Fruit fly (Drosophila melanogaster) whole organism, embryonic: ENCODE results near the gene CG18542.
A peak's percentile ranks its signal among the peaks of the same experiment; 100 is the strongest.

Source experiments
- B-H2 ChIP-seq: fragments of 200-800 bp; sonication (Bioruptor generic); optimal IDR thresholded peaks from 2 replicates; lab custom pipeline; 2018; ENCODE audit warnings: missing biosample characterization, mild to moderate bottlenecking, missing genetic modification characterization
- BEAF-32 ChIP-seq: fragments of 200-800 bp; sonication (Bioruptor generic); optimal IDR thresholded peaks from 3 replicates; lab custom pipeline; 2017; ENCODE audit warnings: missing biosample characterization, missing genetic modification characterization, mild to moderate bottlenecking, moderate library complexity, missing genetic modification reagents
- CG1024 ChIP-seq: fragments of 200-800 bp; sonication (Bioruptor generic); IDR thresholded peaks from 2 replicates; pipeline ENCODE4 v1.3.6; 2022; ENCODE audit warnings: missing biosample characterization, missing genetic modification characterization
- CG10267 ChIP-seq: fragments of 200-800 bp; sonication (Bioruptor generic); optimal IDR thresholded peaks from 2 replicates; lab custom pipeline; 2018; ENCODE audit warnings: missing biosample characterization, mild to moderate bottlenecking, missing genetic modification characterization, moderate library complexity
- CG1529 ChIP-seq: fragments of 200-800 bp; sonication (Bioruptor generic); optimal IDR thresholded peaks from 3 replicates; lab custom pipeline; 2018; ENCODE audit warnings: missing biosample characterization, missing genetic modification characterization
- CG17612 ChIP-seq: fragments of 200-800 bp; sonication (Bioruptor generic); IDR thresholded peaks from 2 replicates; pipeline ENCODE4 v1.3.6; 2022; ENCODE audit warnings: missing biosample characterization, missing genetic modification characterization
- CG18619 ChIP-seq: fragments of 200-800 bp; sonication (Bioruptor generic); optimal IDR thresholded peaks from 3 replicates; lab custom pipeline; 2017; ENCODE audit warnings: missing biosample characterization, mild to moderate bottlenecking, missing genetic modification characterization
- CG2129 ChIP-seq: fragments of 200-800 bp; sonication (Bioruptor generic); IDR thresholded peaks from 2 replicates; pipeline ENCODE4 v1.3.6; 2022; ENCODE audit warnings: missing biosample characterization, missing genetic modification characterization; ENCODE audit not compliant: partially characterized antibody
- CG30431 ChIP-seq: fragments of 200-800 bp; sonication (Bioruptor generic); optimal IDR thresholded peaks from 2 replicates; lab custom pipeline; 2017; ENCODE audit warnings: missing biosample characterization, missing genetic modification characterization
- CG3726 ChIP-seq: fragments of 200-800 bp; sonication (Bioruptor generic); IDR thresholded peaks from 3 replicates; pipeline ENCODE4, ENCODE4 v1.3.6; 2022; ENCODE audit warnings: missing biosample characterization, missing genetic modification characterization
- CG42726 ChIP-seq: fragments of 200-800 bp; sonication (Bioruptor generic); IDR thresholded peaks from 2 replicates; pipeline ENCODE4 v1.3.6; 2022; ENCODE audit warnings: missing biosample characterization, missing genetic modification characterization; ENCODE audit not compliant: partially characterized antibody
- CG4360 ChIP-seq: fragments of 200-800 bp; sonication (Bioruptor generic); IDR thresholded peaks from 2 replicates; pipeline ENCODE4 v1.3.6; 2022; ENCODE audit warnings: missing biosample characterization, missing genetic modification characterization
- CG4707 ChIP-seq: fragments of 200-800 bp; sonication (Bioruptor generic); optimal IDR thresholded peaks from 2 replicates; lab custom pipeline; 2018; ENCODE audit warnings: missing biosample characterization, mild to moderate bottlenecking, missing genetic modification characterization, moderate library complexity
- CG6765 ChIP-seq: fragments of 200-800 bp; sonication (Bioruptor generic); optimal IDR thresholded peaks from 3 replicates; lab custom pipeline; 2017; ENCODE audit warnings: missing biosample characterization, mild to moderate bottlenecking, missing genetic modification characterization
- CG6791 ChIP-seq: fragments of 200-800 bp; sonication (Bioruptor generic); IDR thresholded peaks from 3 replicates; pipeline ENCODE4 v1.3.6; 2022; ENCODE audit warnings: missing biosample characterization, missing genetic modification characterization; ENCODE audit not compliant: partially characterized antibody
- CG8478 ChIP-seq: fragments of >200 bp; optimal IDR thresholded peaks from 2 replicates; lab custom pipeline; 2018
- CG9437 ChIP-seq: fragments of 200-800 bp; sonication (Bioruptor generic); optimal IDR thresholded peaks from 2 replicates; lab custom pipeline; 2018; ENCODE audit warnings: missing biosample characterization, mild to moderate bottlenecking, missing genetic modification characterization
- Dll ChIP-seq: fragments of 200-800 bp; sonication (Bioruptor generic); IDR thresholded peaks from 4 replicates; pipeline ENCODE4 v1.3.6; 2022; ENCODE audit warnings: missing biosample characterization, missing genetic modification characterization; ENCODE audit not compliant: partially characterized antibody
- E2f2 ChIP-seq: fragments of 200-800 bp; sonication (Bioruptor generic); IDR thresholded peaks from 2 replicates; pipeline ENCODE4 v1.3.6; 2022; ENCODE audit warnings: missing biosample characterization, missing genetic modification characterization
- Elba2 ChIP-seq: fragments of 200-800 bp; sonication (Bioruptor generic); optimal IDR thresholded peaks from 3 replicates; lab custom pipeline; 2016; ENCODE audit warnings: missing biosample characterization, missing genetic modification characterization
- Ets97D ChIP-seq: fragments of 200-800 bp; sonication (Bioruptor generic); optimal IDR thresholded peaks from 3 replicates; lab custom pipeline; 2016; ENCODE audit warnings: missing biosample characterization, missing genetic modification characterization
- Gug ChIP-seq: fragments of 200-800 bp; sonication (Bioruptor generic); IDR thresholded peaks from 4 replicates; pipeline ENCODE4 v1.3.6; 2022; ENCODE audit warnings: missing biosample characterization, missing genetic modification characterization
- Hsf ChIP-seq: fragments of 200-800 bp; sonication (Bioruptor generic); optimal IDR thresholded peaks from 3 replicates; lab custom pipeline; 2016; ENCODE audit warnings: missing biosample characterization, missing genetic modification characterization
- Med ChIP-seq: fragments of 200-800 bp; sonication (Bioruptor generic); peaks from one replicate; lab custom pipeline; 2016; ENCODE audit warnings: missing biosample characterization, missing genetic modification characterization, mild to moderate bottlenecking, inconsistent platforms, moderate library complexity
- Neu2 ChIP-seq: fragments of 200-800 bp; sonication (Bioruptor generic); optimal IDR thresholded peaks from 3 replicates; lab custom pipeline; 2016; ENCODE audit warnings: missing biosample characterization, missing genetic modification characterization, borderline replicate concordance
- Oaz ChIP-seq: fragments of 200-800 bp; sonication (Bioruptor generic); IDR thresholded peaks from 2 replicates; pipeline ENCODE4 v1.3.6; 2022; ENCODE audit warnings: missing biosample characterization, missing genetic modification characterization
- Optix ChIP-seq: fragments of 200-800 bp; sonication (Bioruptor generic); IDR thresholded peaks from 3 replicates; pipeline ENCODE4 v1.3.6; 2022; ENCODE audit warnings: missing biosample characterization, missing genetic modification characterization
- Pdp1 ChIP-seq, 2 experiments: fragments of 200-800 bp; sonication (Bioruptor generic); optimal IDR thresholded peaks; 3 replicates each; lab custom pipeline; 2016; ENCODE audit warnings: missing biosample characterization in 2 of 2, missing genetic modification characterization in 2 of 2, mild to moderate bottlenecking in 1 of 2, moderate library complexity in 1 of 2
- Poxn ChIP-seq: fragments of 200-800 bp; sonication (Bioruptor generic); IDR thresholded peaks from 2 replicates; pipeline ENCODE4 v1.3.6; 2022; ENCODE audit warnings: missing biosample characterization, missing genetic modification characterization
- Rx ChIP-seq: fragments of 200-800 bp; sonication (Bioruptor generic); IDR thresholded peaks from 2 replicates; pipeline ENCODE4 v1.3.6; 2022; ENCODE audit warnings: missing biosample characterization, missing genetic modification characterization
- Sin3A ChIP-seq: fragments of >200 bp; optimal IDR thresholded peaks from 2 replicates; lab custom pipeline; 2018
- Usf ChIP-seq: fragments of 200-800 bp; sonication (Bioruptor generic); optimal IDR thresholded peaks from 2 replicates; lab custom pipeline; 2017; ENCODE audit warnings: missing genotype, missing biosample characterization, missing genetic modification characterization
- YL-1 ChIP-seq: fragments of 200-800 bp; sonication (Bioruptor generic); optimal IDR thresholded peaks from 3 replicates; lab custom pipeline; 2017; ENCODE audit warnings: missing biosample characterization, mild to moderate bottlenecking, missing genetic modification characterization
- btn ChIP-seq: fragments of 200-800 bp; sonication (Bioruptor generic); optimal IDR thresholded peaks from 2 replicates; lab custom pipeline; 2016; ENCODE audit warnings: missing biosample characterization, missing genetic modification characterization
- caup ChIP-seq: fragments of 200-800 bp; sonication (Bioruptor generic); optimal IDR thresholded peaks from 3 replicates; lab custom pipeline; 2017; ENCODE audit warnings: missing biosample characterization, mild to moderate bottlenecking, missing genetic modification characterization, moderate library complexity; ENCODE audit not compliant: severe bottlenecking
- cg ChIP-seq: fragments of 200-800 bp; sonication (Bioruptor generic); optimal IDR thresholded peaks from 3 replicates; lab custom pipeline; 2019; ENCODE audit warnings: missing biosample characterization, mild to moderate bottlenecking, missing genetic modification characterization, moderate library complexity
- crc ChIP-seq: fragments of 200-800 bp; sonication (Bioruptor generic); optimal IDR thresholded peaks from 2 replicates; lab custom pipeline; 2016; ENCODE audit warnings: missing biosample characterization, missing genetic modification characterization
- crp ChIP-seq, 2 experiments: fragments of 200-800 bp; sonication (Bioruptor generic); optimal IDR thresholded peaks; 2 replicates in 1 of 2; 3 replicates in 1 of 2; lab custom pipeline; 2017; ENCODE audit warnings: missing biosample characterization in 2 of 2, missing genetic modification characterization in 2 of 2, mild to moderate bottlenecking in 1 of 2, moderate library complexity in 1 of 2
- disco-r ChIP-seq: fragments of 200-800 bp; sonication (Bioruptor generic); optimal IDR thresholded peaks from 2 replicates; lab custom pipeline; 2016; ENCODE audit warnings: missing biosample characterization, missing genetic modification characterization
- dmrt11E ChIP-seq: fragments of 200-800 bp; sonication (Bioruptor generic); optimal IDR thresholded peaks from 3 replicates; lab custom pipeline; 2018; ENCODE audit warnings: missing biosample characterization, mild to moderate bottlenecking, missing genetic modification characterization, moderate library complexity
- emc ChIP-seq: fragments of 200-800 bp; sonication (Bioruptor generic); optimal IDR thresholded peaks from 2 replicates; lab custom pipeline; 2016; ENCODE audit warnings: missing biosample characterization, missing genetic modification characterization
- gcm2 ChIP-seq: fragments of 200-800 bp; sonication (Bioruptor generic); optimal IDR thresholded peaks from 2 replicates; lab custom pipeline; 2016; ENCODE audit warnings: missing biosample characterization, missing genetic modification characterization
- pho ChIP-seq: fragments of 200-800 bp; sonication (Bioruptor generic); optimal IDR thresholded peaks from 2 replicates; lab custom pipeline; 2016; ENCODE audit warnings: missing biosample characterization, missing genetic modification characterization
- pum ChIP-seq: fragments of 200-800 bp; sonication (Bioruptor generic); optimal IDR thresholded peaks from 2 replicates; lab custom pipeline; 2016; ENCODE audit warnings: missing biosample characterization, missing genetic modification characterization
- rib ChIP-seq: fragments of 200-800 bp; sonication (Bioruptor generic); IDR thresholded peaks from 2 replicates; pipeline ENCODE4 v1.3.6; 2022; ENCODE audit warnings: missing biosample characterization, missing genetic modification characterization
- schlank ChIP-seq: fragments of 200-800 bp; sonication (Bioruptor generic); optimal IDR thresholded peaks from 2 replicates; lab custom pipeline; 2018; ENCODE audit warnings: missing biosample characterization, mild to moderate bottlenecking, missing genetic modification characterization
- sens ChIP-seq: fragments of 200-800 bp; sonication (Bioruptor generic); peaks from one replicate; lab custom pipeline; 2016; ENCODE audit warnings: missing biosample characterization, missing genetic modification characterization
- sens-2 ChIP-seq: fragments of 200-800 bp; sonication (Bioruptor generic); IDR thresholded peaks from 2 replicates; pipeline ENCODE4 v1.3.6; 2022; ENCODE audit warnings: missing biosample characterization, missing genetic modification characterization
- slp2 ChIP-seq: fragments of 200-800 bp; sonication (Bioruptor generic); optimal IDR thresholded peaks from 2 replicates; lab custom pipeline; 2016; ENCODE audit warnings: missing biosample characterization, missing genetic modification characterization
- zfh1 ChIP-seq: fragments of 200-800 bp; sonication (Bioruptor generic); IDR thresholded peaks from 3 replicates; pipeline ENCODE4 v1.3.6; 2022; ENCODE audit warnings: missing biosample characterization, missing genetic modification characterization

CG18542 gene

dm6 chr3R:9677734-9678341 is 7.7 kb upstream of the CG18542 start, which contains the start of gene p23 (continued):
- TF ChIP-seq disco-r (GFP tag; lab: Kevin White, UChicago) (peak; percentile 33), Med (peak; percentile 83), CG18619 (GFP tag; lab: Kevin White, UChicago) (no peak), CG42726 (peak; percentile 26; the same call in 1 of the 2 replicates), Neu2 (GFP tag; lab: Kevin White, UChicago) (no peak), YL-1 (GFP tag; lab: Kevin White, UChicago) (peak; percentile 84), crp (GFP tag; optimal IDR thresholded peaks at IDR 0.05; lab: Kevin White, UChicago) (peak in 1 of 2 experiments; percentile 11), sens-2 (no peak), sens (peak; percentile 62), Usf (GFP tag; lab: Kevin White, UChicago) (no peak), gcm2 (GFP tag; lab: Kevin White, UChicago) (peak; percentile 30), BEAF-32 (GFP tag; lab: Kevin White, UChicago) (peak; percentile 57), CG6791 (GFP tag; lab: Robert Waterston, UW) (peak; percentile 51; the same call in 1 of the 3 replicates), Ets97D (GFP tag; lab: Kevin White, UChicago) (peak; percentile 75), Sin3A (lab: Kevin White, UChicago) (peak; percentile 57), Hsf (peak; percentile 9), Pdp1 (GFP tag; optimal IDR thresholded peaks at IDR 0.05; lab: Kevin White, UChicago) (peak in 1 of 2 experiments; percentile 86)

- TF ChIP-seq CG8478 (lab: Kevin White, UChicago) (no peak), zfh1 (GFP tag; lab: Robert Waterston, UW) (no peak), Poxn (no peak), crc (GFP tag; lab: Kevin White, UChicago) (no peak), btn (GFP tag; lab: Kevin White, UChicago) (no peak), CG6765 (GFP tag; lab: Kevin White, UChicago) (no peak), Ets97D (GFP tag; lab: Kevin White, UChicago) (peak; percentile 9), Oaz (no peak), Dll (GFP tag; lab: Robert Waterston, UW) (0 out of 4 replicates have a peak, but pooled peaks have one; percentile 42), CG1024 (no peak), CG3726 (GFP tag; lab: Robert Waterston, UW) (no peak), CG4360 (GFP tag; lab: Robert Waterston, UW) (no peak), CG30431 (GFP tag; lab: Kevin White, UChicago) (no peak), CG1529 (GFP tag; lab: Kevin White, UChicago) (no peak), CG9437 (GFP tag; lab: Kevin White, UChicago) (no peak), Gug (GFP tag; lab: Robert Waterston, UW) (no peak), schlank (tag; lab: Kevin White, UChicago) (no peak), caup (GFP tag; lab: Kevin White, UChicago) (no peak), E2f2 (GFP tag; lab: Robert Waterston, UW) (peak; percentile 97), pum (no peak), slp2 (GFP tag; lab: Kevin White, UChicago) (no peak), rib (GFP tag; lab: Robert Waterston, UW) (no peak), Elba2 (GFP tag; lab: Kevin White, UChicago) (peak; percentile 18), CG17612 (GFP tag; lab: Robert Waterston, UW) (no peak), CG10267 (peak; percentile 22), pho (GFP tag; lab: Kevin White, UChicago) (no peak), YL-1 (GFP tag; lab: Kevin White, UChicago) (peak; percentile 50), Optix (GFP tag; lab: Robert Waterston, UW) (no peak), CG4707 (GFP tag; lab: Kevin White, UChicago) (no peak), Rx (GFP tag; lab: Robert Waterston, UW) (no peak), B-H2 (GFP tag; lab: Kevin White, UChicago) (no peak), CG2129 (GFP tag; lab: Robert Waterston, UW) (no peak), dmrt11E (tag; lab: Kevin White, UChicago) (no peak), cg (GFP tag; lab: Kevin White, UChicago) (no peak), emc (GFP tag; lab: Kevin White, UChicago) (no peak)
Measured at dm6 chr3R:9679746-9680145, 5.8 kb upstream of the CG18542 start, which contains the start of gene nmdyn-D7. TSS of gene nmdyn-D7 (plus strand) at chr3R:9679939.
